Fruit fly (Drosophila melanogaster): ENCODE results near the gene Ada.

Gene Ada

dm6 chr3R:9047561-9048465, 17.2 kb upstream of the Ada start, which contains the start of gene Rel (continued):
- TF ChIP-seq CG1647 (GFP tag; optimal IDR thresholded peaks at IDR 0.05) (peak; percentile 15), Max (GFP tag; optimal IDR thresholded peaks at IDR 0.05) (peak; percentile 56), CG12299 (tag; optimal IDR thresholded peaks at IDR 0.05) (peak; percentile 54), CG13287 (GFP tag; IDR thresholded peaks at IDR 0.05; ENCODE audit: partially characterized antibody) (no peak), seq (GFP tag; IDR thresholded peaks at IDR 0.05) (no peak), CG2875 (GFP tag; optimal IDR thresholded peaks at IDR 0.05) (peak; percentile 11), CHES-1-like (GFP tag; optimal IDR thresholded peaks at IDR 0.05) (peak; percentile 41), hb (GFP tag; IDR thresholded peaks at IDR 0.05; ENCODE audit: partially characterized antibody) (no peak), dysf (GFP tag; IDR thresholded peaks at IDR 0.05) (no peak), Neu2 (GFP tag; optimal IDR thresholded peaks at IDR 0.05; ENCODE audit: borderline replicate concordance) (no peak), HLHmδ (GFP tag; optimal IDR thresholded peaks at IDR 0.05) (no peak), CG17385 (GFP tag; optimal IDR thresholded peaks at IDR 0.05) (peak; percentile 57), Bteb2 (GFP tag; optimal IDR thresholded peaks at IDR 0.05) (no peak), CG11504 (tag; optimal IDR thresholded peaks at IDR 0.05) (peak; percentile 82), CG5180 (GFP tag; optimal IDR thresholded peaks at IDR 0.05) (no peak), croc (GFP tag; conservative IDR thresholded peaks at IDR 0.05) (peak; percentile 48; the same call in 1 of the 3 replicates), tx (GFP tag; optimal IDR thresholded peaks at IDR 0.05) (no peak), ase (GFP tag; IDR thresholded peaks at IDR 0.05) (no peak), Dref (GFP tag; IDR thresholded peaks at IDR 0.05) (no peak), exex (tag; optimal IDR thresholded peaks at IDR 0.05) (peak; percentile 35), CG14050 (GFP tag; IDR thresholded peaks at IDR 0.05) (no peak), ap (GFP tag; IDR thresholded peaks at IDR 0.05) (no peak), CG10959 (GFP tag; IDR thresholded peaks at IDR 0.05) (no peak), Sry-β (GFP tag; optimal IDR thresholded peaks at IDR 0.05) (no peak), inv (GFP tag; IDR thresholded peaks at IDR 0.05; ENCODE audit: partially characterized antibody) (no peak), CG17186 (GFP tag; optimal IDR thresholded peaks at IDR 0.05) (no peak), NfI (GFP tag; optimal IDR thresholded peaks at IDR 0.05) (peak; percentile 46), Hmx (GFP tag; optimal IDR thresholded peaks at IDR 0.05) (no peak), zfh2 (GFP tag; optimal IDR thresholded peaks at IDR 0.05) (peak; percentile 30), shn (GFP tag; optimal IDR thresholded peaks at IDR 0.05) (peak; percentile 40), CG8089 (GFP tag; optimal IDR thresholded peaks at IDR 0.05) (peak; percentile 13), CG32772 (GFP tag; IDR thresholded peaks at IDR 0.05) (no peak), gcm (GFP tag; optimal IDR thresholded peaks at IDR 0.05) (peak; percentile 64), CG9437 (GFP tag; optimal IDR thresholded peaks at IDR 0.05) (peak; percentile 97), pita (GFP tag; optimal IDR thresholded peaks at IDR 0.05) (no peak), HLH4C (GFP tag; IDR thresholded peaks at IDR 0.05; ENCODE audit: partially characterized antibody) (no peak), CG17361 (GFP tag; IDR thresholded peaks at IDR 0.05) (no peak), CG3065 (GFP tag; optimal IDR thresholded peaks at IDR 0.05) (no peak), mirr (GFP tag; optimal IDR thresholded peaks at IDR 0.05) (peak; percentile 94), BtbVII (GFP tag; optimal IDR thresholded peaks at IDR 0.05) (peak; percentile 18), nom (GFP tag; optimal IDR thresholded peaks at IDR 0.05) (no peak), her (GFP tag; optimal IDR thresholded peaks at IDR 0.05) (peak; percentile 59), trh (GFP tag; optimal IDR thresholded peaks at IDR 0.05) (no peak), CG4328 (GFP tag; optimal IDR thresholded peaks at IDR 0.05) (peak; percentile 68), jumu (GFP tag; optimal IDR thresholded peaks at IDR 0.05) (no peak), sug (tag; optimal IDR thresholded peaks at IDR 0.05) (peak; percentile 78), crc (GFP tag; optimal IDR thresholded peaks at IDR 0.05) (no peak), CG8924 (tag; optimal IDR thresholded peaks at IDR 0.05) (peak; percentile 87), ro (GFP tag; IDR thresholded peaks at IDR 0.05) (no peak)
